Worm (Caenorhabditis elegans) whole organism, midembryonic: ENCODE measurements around the gene T04A11.4.

ENCODE experiments used
- T22C8.4 ChIP-seq: fragments of 200-800 bp; sonication (Bioruptor generic); IDR thresholded peaks from 2 replicates; pipeline ENCODE4 v1.3.6; 2022; ENCODE audit warnings: missing genetic modification characterization, missing compliant biosample characterization
- cog-1 ChIP-seq: sonication (generic microtip); optimal IDR thresholded peaks from 2 replicates; lab custom pipeline; 2016; ENCODE audit warnings: missing genetic modification characterization, missing compliant biosample characterization
- flt-1 ChIP-seq: fragments of 200-800 bp; sonication (Bioruptor generic); IDR thresholded peaks from 2 replicates; pipeline ENCODE4 v1.3.6; 2022; ENCODE audit warnings: missing genetic modification characterization, missing compliant biosample characterization
- klf-2 ChIP-seq: fragments of 200-800 bp; sonication (Bioruptor generic); conservative IDR thresholded peaks from 2 replicates; pipeline ENCODE4 v1.3.6; 2022; ENCODE audit warnings: missing genetic modification reagents, missing genetic modification characterization, missing compliant biosample characterization
- med-1 ChIP-seq: sonication (generic microtip); optimal IDR thresholded peaks from 2 replicates; lab custom pipeline; 2017; ENCODE audit warnings: missing genetic modification characterization, mild to moderate bottlenecking, missing compliant biosample characterization, antibody characterized with exemption, missing genetic modification reagents; ENCODE audit not compliant: insufficient read depth
- ref-1 ChIP-seq: fragments of 200-800 bp; sonication (Bioruptor generic); conservative IDR thresholded peaks from 2 replicates; pipeline ENCODE4 v1.3.6; 2022; ENCODE audit warnings: missing genetic modification reagents, missing genetic modification characterization, missing compliant biosample characterization
- tab-1 ChIP-seq: fragments of 200-800 bp; sonication (Bioruptor generic); IDR thresholded peaks from 2 replicates; pipeline ENCODE4 v1.3.6; 2022; ENCODE audit warnings: missing genetic modification characterization, missing compliant biosample characterization
- ztf-23 ChIP-seq: fragments of 200-800 bp; sonication (Bioruptor generic); IDR thresholded peaks from 2 replicates; pipeline ENCODE4 v1.3.6; 2022; ENCODE audit warnings: missing genetic modification reagents, missing genetic modification characterization, missing compliant biosample characterization
- ztf-29 ChIP-seq: fragments of 200-800 bp; sonication (Bioruptor generic); IDR thresholded peaks from 2 replicates; pipeline ENCODE4 v1.3.6; 2022; ENCODE audit warnings: missing genetic modification reagents, missing genetic modification characterization, missing compliant biosample characterization

T04A11.4 gene

ce11 chrIV:12454750-12455149 lies 29.6 kb downstream of the T04A11.4 start, which contains the start of gene smz-1:
smz-1 (plus strand) TSS chrIV:12455050.
- TF ChIP-seq ztf-23 (GFP tag; lab: Robert Waterston, UW) (no peak), tab-1 (no peak), ztf-29 (no peak), cog-1 (tag; lab: Kevin White, UChicago) (no peak)

- no peak for TF ChIP-seq klf-2
- TF ChIP-seq med-1 (GFP tag; lab: Kevin White, UChicago): no peak
- TF ChIP-seq flt-1: no peak
- TF ChIP-seq ztf-29: no peak
- TF ChIP-seq tab-1: no peak
Measured at ce11 chrIV:12454115-12454514, 30.3 kb downstream of the T04A11.4 start, which contains the start of gene spe-44. spe-44 (minus strand) TSS chrIV:12454215.

- TF ChIP-seq flt-1 (no peak), tab-1 (no peak), ztf-23 (GFP tag; lab: Robert Waterston, UW) (no peak), cog-1 (tag; lab: Kevin White, UChicago) (no peak), T22C8.4 (no peak), ref-1 (GFP tag; lab: Robert Waterston, UW) (no peak), med-1 (GFP tag; lab: Kevin White, UChicago) (no peak), klf-2 (no peak), ztf-29 (no peak)
Measured at ce11 chrIV:12451225-12451831, 33.1 kb downstream of the T04A11.4 start, which contains the start of gene dpy-26. dpy-26 (minus strand) TSS chrIV:12451335.

- TF ChIP-seq flt-1: no peak
- TF ChIP-seq ztf-23 (GFP tag; lab: Robert Waterston, UW): no peak
- TF ChIP-seq ztf-29: no peak
- no peak for TF ChIP-seq cog-1 (tag; lab: Kevin White, UChicago)
- no peak for TF ChIP-seq tab-1
- TF ChIP-seq ref-1 (GFP tag; lab: Robert Waterston, UW): no peak
- no peak for TF ChIP-seq med-1 (GFP tag; lab: Kevin White, UChicago)
- no peak for TF ChIP-seq klf-2
Measured at ce11 chrIV:12445463-12445934, 38.9 kb downstream of the T04A11.4 start, which contains the start of gene C25G4.3. C25G4.3 (minus strand) TSS chrIV:12445884.

- TF ChIP-seq med-1 (GFP tag; lab: Kevin White, UChicago): no peak
- no peak for TF ChIP-seq ref-1 (GFP tag; lab: Robert Waterston, UW)
- no peak for TF ChIP-seq tab-1
- no peak for TF ChIP-seq flt-1
- TF ChIP-seq cog-1 (tag; lab: Kevin White, UChicago): no peak
- no peak for TF ChIP-seq ztf-29
- no peak for TF ChIP-seq klf-2
- TF ChIP-seq T22C8.4: no peak
- no peak for TF ChIP-seq ztf-23 (GFP tag; lab: Robert Waterston, UW)
Measured at ce11 chrIV:12443936-12444335, 40.4 kb downstream of the T04A11.4 start, which contains the start of gene C25G4.2. C25G4.2 (minus strand) TSS chrIV:12444035.

- TF ChIP-seq ztf-23 (GFP tag; lab: Robert Waterston, UW) (no peak), klf-2 (no peak), med-1 (GFP tag; lab: Kevin White, UChicago) (no peak), T22C8.4 (no peak), tab-1 (no peak), ztf-29 (no peak), cog-1 (tag; lab: Kevin White, UChicago) (no peak), ref-1 (GFP tag; lab: Robert Waterston, UW) (no peak), flt-1 (no peak)
Measured at ce11 chrIV:12441715-12442114, 42.7 kb downstream of the T04A11.4 start, which contains the start of gene C25G4.17. C25G4.17 (plus strand) TSS chrIV:12442015.

- TF ChIP-seq T22C8.4: no peak
- TF ChIP-seq ztf-29: no peak
- TF ChIP-seq ztf-23 (GFP tag; lab: Robert Waterston, UW): no peak
- no peak for TF ChIP-seq tab-1
- no peak for TF ChIP-seq flt-1
- no peak for TF ChIP-seq med-1 (GFP tag; lab: Kevin White, UChicago)
- no peak for TF ChIP-seq klf-2
- no peak for TF ChIP-seq ref-1 (GFP tag; lab: Robert Waterston, UW)
- TF ChIP-seq cog-1 (tag; lab: Kevin White, UChicago): no peak
Measured at ce11 chrIV:12438359-12438758, 46.0 kb downstream of the T04A11.4 start, which contains the start of gene clec-185. clec-185 (plus strand) TSS chrIV:12438659.

- TF ChIP-seq ref-1 (GFP tag; lab: Robert Waterston, UW): no peak
- no peak for TF ChIP-seq ztf-23 (GFP tag; lab: Robert Waterston, UW)
- no peak for TF ChIP-seq flt-1
- no peak for TF ChIP-seq cog-1 (tag; lab: Kevin White, UChicago)
- TF ChIP-seq tab-1: no peak
- no peak for TF ChIP-seq klf-2
- TF ChIP-seq T22C8.4: no peak
- no peak for TF ChIP-seq med-1 (GFP tag; lab: Kevin White, UChicago)
- no peak for TF ChIP-seq ztf-29
Measured at ce11 chrIV:12435442-12435841, 48.9 kb downstream of the T04A11.4 start, which contains the start of gene irg-4. irg-4 (plus strand) TSS chrIV:12435833.
